Fruit fly (Drosophila melanogaster) whole organism: Measurements from ENCODE around the gene CG32669.

Source experiments
- CG8478 ChIP-seq: fragments of >200 bp; optimal IDR thresholded peaks from 2 replicates; lab custom pipeline; 2018; ENCODE audit warnings: inconsistent platforms
- Dll ChIP-seq: fragments of >200 bp; optimal IDR thresholded peaks from 2 replicates; lab custom pipeline; 2017
- EcR ChIP-seq, 2 experiments: fragments of >200 bp; optimal IDR thresholded peaks; 2 replicates each; lab custom pipeline; 2017; ENCODE audit warnings: missing biosample characterization in 2 of 2, missing genetic modification characterization in 2 of 2, missing genetic modification reagents in 2 of 2
- psq ChIP-seq: fragments of >200 bp; optimal IDR thresholded peaks from 2 replicates; lab custom pipeline; 2017

DNA sequence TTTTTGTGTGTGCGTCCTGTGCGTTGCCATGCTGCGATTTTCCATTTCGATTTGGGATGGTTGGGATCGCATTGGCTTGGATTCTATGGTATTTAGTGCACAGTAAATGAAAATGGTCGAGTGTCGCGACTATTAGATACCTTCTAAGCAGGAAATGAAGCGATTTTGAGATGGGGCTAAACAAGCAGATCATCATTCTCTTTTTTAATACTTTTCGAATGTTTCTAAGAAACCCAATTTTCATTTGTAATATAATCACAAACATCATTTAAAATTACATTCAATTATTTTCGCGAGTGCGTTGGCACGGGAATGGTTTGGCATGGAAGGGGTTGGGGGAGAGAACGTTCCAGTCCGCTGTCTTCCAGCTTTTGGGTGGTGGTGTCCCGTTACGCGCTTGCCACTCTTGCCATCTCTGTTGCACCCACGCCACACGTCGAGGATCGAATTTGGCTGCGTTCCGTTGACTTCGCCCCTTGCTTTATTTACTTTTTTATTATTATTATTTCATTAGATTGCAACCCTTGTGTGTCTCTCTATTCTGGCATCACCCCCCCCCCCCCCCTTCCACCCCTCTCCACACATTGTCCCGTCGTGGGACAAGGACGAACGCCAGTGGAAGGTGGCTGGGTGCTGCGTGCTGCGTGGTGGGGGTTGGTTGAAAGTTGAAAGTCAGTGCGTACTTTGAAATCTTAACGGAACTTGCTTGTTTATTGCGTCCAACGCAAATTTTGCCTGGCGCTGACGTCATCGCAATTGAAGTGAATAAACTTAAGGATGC lies 19.3 kb downstream of the CG32669 start:
- TF ChIP-seq Dll (no peak), psq (lab: Kevin White, UChicago) (no peak), EcR (GFP tag; optimal IDR thresholded peaks at IDR 0.05; lab: Kevin White, UChicago) (no peak), CG8478 (lab: Kevin White, UChicago) (no peak)
